Fruit fly (Drosophila melanogaster) whole organism, adult: ENCODE results near the gene brwl.

Source experiments
- CG12768 ChIP-seq: fragments of 200-800 bp; sonication (Bioruptor generic); optimal IDR thresholded peaks from 2 replicates; lab custom pipeline; 2017; ENCODE audit warnings: missing biosample characterization, missing genetic modification characterization, mild to moderate bottlenecking, moderate library complexity, missing genetic modification reagents
- Clk ChIP-seq: fragments of 200-800 bp; sonication (Bioruptor generic); optimal IDR thresholded peaks from 2 replicates; lab custom pipeline; 2017; ENCODE audit warnings: missing biosample characterization, missing genetic modification characterization
- kay ChIP-seq: fragments of 200-800 bp; sonication (Bioruptor generic); peaks from one replicate; lab custom pipeline; 2016; ENCODE audit warnings: missing biosample characterization, missing genetic modification characterization, borderline replicate concordance

DNA sequence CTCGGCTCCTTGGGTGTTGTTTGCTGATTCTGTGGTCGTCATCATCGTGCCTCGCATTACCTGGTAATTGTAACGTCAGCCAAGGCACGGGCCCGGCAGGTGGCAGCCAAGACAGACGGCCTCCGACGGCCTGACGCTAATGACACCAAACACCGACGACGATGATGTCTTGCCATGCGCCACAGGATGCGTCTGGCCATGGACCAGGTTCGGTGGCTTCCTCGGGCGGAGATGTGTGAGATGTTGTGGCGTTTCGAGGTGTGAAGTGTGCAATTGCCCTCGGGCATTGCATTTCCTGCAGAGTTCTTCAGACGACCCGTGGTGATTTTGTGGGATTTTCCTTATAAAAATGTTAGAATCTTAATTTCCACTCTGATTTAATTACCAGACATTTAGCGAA lies 33.4 kb downstream of the brwl start:
- TF ChIP-seq kay (GFP tag; lab: Kevin White, UChicago) = no peak
- TF ChIP-seq CG12768 (GFP tag; lab: Kevin White, UChicago) = no peak
- TF ChIP-seq Clk = no peak
